Fruit fly (Drosophila melanogaster) whole organism, embryonic: ENCODE results near the gene CG14803.

ENCODE experiments used
- ATbp ChIP-seq: fragments of 200-800 bp; sonication (Bioruptor generic); optimal IDR thresholded peaks from 2 replicates; lab custom pipeline; 2017; ENCODE audit warnings: missing biosample characterization, mild to moderate bottlenecking, missing genetic modification characterization, missing genetic modification reagents
- Aef1 ChIP-seq: fragments of 200-800 bp; sonication (Bioruptor generic); IDR thresholded peaks from 3 replicates; pipeline ENCODE4 v1.3.6; 2022; ENCODE audit warnings: missing biosample characterization, missing genetic modification characterization
- CG10209 ChIP-seq: fragments of 200-800 bp; sonication (Bioruptor generic); optimal IDR thresholded peaks from 3 replicates; lab custom pipeline; 2017; ENCODE audit warnings: missing biosample characterization, mild to moderate bottlenecking, missing genetic modification characterization, missing genetic modification reagents
- CG10366 ChIP-seq: fragments of 200-800 bp; sonication (Bioruptor generic); IDR thresholded peaks from 2 replicates; pipeline ENCODE4 v1.3.6; 2022; ENCODE audit warnings: missing biosample characterization, missing genetic modification characterization
- CG11398 ChIP-seq: fragments of 200-800 bp; sonication (Bioruptor generic); optimal IDR thresholded peaks from 2 replicates; lab custom pipeline; 2016; ENCODE audit warnings: missing biosample characterization, missing genetic modification characterization
- CG11695 ChIP-seq: fragments of 200-800 bp; sonication (Bioruptor generic); IDR thresholded peaks from 3 replicates; pipeline ENCODE4 v1.3.6; 2022; ENCODE audit warnings: missing biosample characterization, missing genetic modification characterization
- CG12155 ChIP-seq: fragments of 200-800 bp; sonication (Bioruptor generic); optimal IDR thresholded peaks from 3 replicates; lab custom pipeline; 2016; ENCODE audit warnings: missing biosample characterization, missing genetic modification characterization
- CG12391 ChIP-seq: fragments of 200-800 bp; sonication (Bioruptor generic); optimal IDR thresholded peaks from 3 replicates; lab custom pipeline; 2018; ENCODE audit warnings: missing biosample characterization, mild to moderate bottlenecking, missing genetic modification characterization, moderate library complexity
- CG12659 ChIP-seq: fragments of 200-800 bp; sonication (Bioruptor generic); optimal IDR thresholded peaks from 3 replicates; lab custom pipeline; 2017; ENCODE audit warnings: mild to moderate bottlenecking, missing biosample characterization, missing genetic modification reagents, missing genetic modification characterization
- CG13624 ChIP-seq: fragments of 200-800 bp; sonication (Bioruptor generic); optimal IDR thresholded peaks from 2 replicates; lab custom pipeline; 2016; ENCODE audit warnings: missing biosample characterization, missing genetic modification characterization
- CG14014 ChIP-seq: fragments of 200-800 bp; sonication (Bioruptor generic); IDR thresholded peaks from 2 replicates; pipeline ENCODE4 v1.3.6; 2022; ENCODE audit warnings: missing biosample characterization, missing genetic modification characterization
- CG14710 ChIP-seq: fragments of 200-800 bp; sonication (Bioruptor generic); optimal IDR thresholded peaks from 3 replicates; lab custom pipeline; 2019; ENCODE audit warnings: missing biosample characterization, mild to moderate bottlenecking, missing genetic modification characterization, moderate library complexity
- CG15514 ChIP-seq: fragments of 200-800 bp; sonication (Bioruptor generic); optimal IDR thresholded peaks from 3 replicates; lab custom pipeline; 2017; ENCODE audit warnings: missing biosample characterization, missing genetic modification characterization, mild to moderate bottlenecking, moderate library complexity, missing genetic modification reagents
- CG17829 ChIP-seq: fragments of 200-800 bp; optimal IDR thresholded peaks from 2 replicates; lab custom pipeline; 2019; ENCODE audit warnings: missing biosample characterization, mild to moderate bottlenecking, missing genetic modification characterization, moderate library complexity
- CG1792 ChIP-seq: fragments of 200-800 bp; sonication (Bioruptor generic); optimal IDR thresholded peaks from 2 replicates; lab custom pipeline; 2016; ENCODE audit warnings: missing biosample characterization, missing genetic modification characterization
- CG18011 ChIP-seq: fragments of 200-800 bp; sonication (Bioruptor generic); optimal IDR thresholded peaks from 2 replicates; lab custom pipeline; 2017; ENCODE audit warnings: missing biosample characterization, missing genetic modification characterization, mild to moderate bottlenecking, moderate library complexity, missing genotype
- CG18619 ChIP-seq: fragments of 200-800 bp; sonication (Bioruptor generic); optimal IDR thresholded peaks from 3 replicates; lab custom pipeline; 2017; ENCODE audit warnings: missing biosample characterization, mild to moderate bottlenecking, missing genetic modification characterization
- CG30431 ChIP-seq: fragments of 200-800 bp; sonication (Bioruptor generic); optimal IDR thresholded peaks from 2 replicates; lab custom pipeline; 2017; ENCODE audit warnings: missing biosample characterization, missing genetic modification characterization
- CG32772 ChIP-seq: fragments of 200-800 bp; sonication (Bioruptor generic); IDR thresholded peaks from 2 replicates; pipeline ENCODE4 v1.3.6; 2022; ENCODE audit warnings: missing biosample characterization, missing genetic modification characterization
- CG3281 ChIP-seq: fragments of 200-800 bp; sonication (Bioruptor generic); optimal IDR thresholded peaks from 3 replicates; lab custom pipeline; 2017; ENCODE audit warnings: missing biosample characterization, mild to moderate bottlenecking, missing genetic modification characterization
- CG34376 ChIP-seq: fragments of 200-800 bp; sonication (Bioruptor generic); optimal IDR thresholded peaks from 2 replicates; lab custom pipeline; 2018; ENCODE audit warnings: missing biosample characterization, mild to moderate bottlenecking, missing genetic modification characterization
- CG42726 ChIP-seq: fragments of 200-800 bp; sonication (Bioruptor generic); IDR thresholded peaks from 2 replicates; pipeline ENCODE4 v1.3.6; 2022; ENCODE audit warnings: missing biosample characterization, missing genetic modification characterization; ENCODE audit not compliant: partially characterized antibody
- CG4617 ChIP-seq: fragments of 200-800 bp; sonication (Bioruptor generic); optimal IDR thresholded peaks from 3 replicates; lab custom pipeline; 2016; ENCODE audit warnings: missing biosample characterization, missing genetic modification characterization, borderline replicate concordance
- CG7839 ChIP-seq: fragments of 200-800 bp; sonication (Bioruptor generic); optimal IDR thresholded peaks from 3 replicates; lab custom pipeline; 2018; ENCODE audit warnings: missing biosample characterization, mild to moderate bottlenecking, missing genetic modification characterization, moderate library complexity
- CG8388 ChIP-seq: fragments of 200-800 bp; sonication (Bioruptor generic); optimal IDR thresholded peaks from 2 replicates; lab custom pipeline; 2019; ENCODE audit warnings: missing biosample characterization, mild to moderate bottlenecking, missing genetic modification characterization, moderate library complexity
- CG9932 ChIP-seq: fragments of 200-800 bp; sonication (Bioruptor generic); IDR thresholded peaks from 2 replicates; pipeline ENCODE4 v1.3.6; 2022; ENCODE audit warnings: missing biosample characterization, missing genetic modification characterization
- Dad ChIP-seq: fragments of 200-800 bp; sonication (Bioruptor generic); optimal IDR thresholded peaks from 3 replicates; lab custom pipeline; 2016; ENCODE audit warnings: missing biosample characterization, missing genetic modification characterization
- Dbx ChIP-seq: fragments of 200-800 bp; sonication (Bioruptor generic); IDR thresholded peaks from 3 replicates; pipeline ENCODE4 v1.3.6; 2022; ENCODE audit warnings: missing biosample characterization, missing genetic modification characterization
- Dip3 ChIP-seq: fragments of 200-800 bp; sonication (Bioruptor generic); optimal IDR thresholded peaks from 3 replicates; lab custom pipeline; 2016; ENCODE audit warnings: missing biosample characterization, missing genetic modification characterization
- Fer1 ChIP-seq: fragments of 200-800 bp; sonication (Bioruptor generic); optimal IDR thresholded peaks from 2 replicates; lab custom pipeline; 2017; ENCODE audit warnings: missing biosample characterization, mild to moderate bottlenecking, missing genetic modification characterization
- HLH3B ChIP-seq: fragments of 200-800 bp; sonication (Bioruptor generic); IDR thresholded peaks from 2 replicates; pipeline ENCODE4 v1.3.6; 2022; ENCODE audit warnings: missing biosample characterization, missing genetic modification characterization
- Nf-YC ChIP-seq: fragments of 200-800 bp; optimal IDR thresholded peaks from 3 replicates; lab custom pipeline; 2019; ENCODE audit warnings: missing biosample characterization, mild to moderate bottlenecking, missing genetic modification characterization, moderate library complexity
- Ravus ChIP-seq: fragments of 200-800 bp; sonication (Bioruptor generic); IDR thresholded peaks from 2 replicates; pipeline ENCODE4 v1.3.6; 2022; ENCODE audit warnings: missing biosample characterization, missing genetic modification characterization
- Xrp1 ChIP-seq: fragments of 200-800 bp; sonication (Bioruptor generic); IDR thresholded peaks from 2 replicates; pipeline ENCODE4 v1.3.6; 2022; ENCODE audit warnings: missing biosample characterization, missing genetic modification characterization
- YL-1 ChIP-seq: fragments of 200-800 bp; sonication (Bioruptor generic); optimal IDR thresholded peaks from 3 replicates; lab custom pipeline; 2017; ENCODE audit warnings: missing biosample characterization, mild to moderate bottlenecking, missing genetic modification characterization
- bcd ChIP-seq: fragments of 200-800 bp; sonication (Bioruptor generic); optimal IDR thresholded peaks from 2 replicates; lab custom pipeline; 2017; ENCODE audit warnings: missing biosample characterization, mild to moderate bottlenecking, missing genetic modification characterization
- gem ChIP-seq: fragments of 200-800 bp; sonication (Bioruptor generic); optimal IDR thresholded peaks from 2 replicates; lab custom pipeline; 2019; ENCODE audit warnings: missing biosample characterization, mild to moderate bottlenecking, missing genetic modification characterization, moderate library complexity
- h ChIP-seq: fragments of >200 bp; optimal IDR thresholded peaks from 2 replicates; lab custom pipeline; 2017
- inv ChIP-seq: fragments of 200-800 bp; sonication (Bioruptor generic); IDR thresholded peaks from 2 replicates; pipeline ENCODE4 v1.3.6; 2022; ENCODE audit warnings: missing biosample characterization, missing genetic modification characterization; ENCODE audit not compliant: partially characterized antibody
- lilli ChIP-seq: fragments of 200-800 bp; sonication (Bioruptor generic); optimal IDR thresholded peaks from 3 replicates; lab custom pipeline; 2016; ENCODE audit warnings: missing biosample characterization, missing genetic modification characterization
- lola ChIP-seq, 3 experiments: fragments of >200 bp in 2 of 3; fragments of 200-800 bp in 1 of 3; sonication (Bioruptor generic) in 1 of 3; optimal IDR thresholded peaks; 2 replicates each; lab custom pipeline; 2017 to 2019; ENCODE audit warnings: missing biosample characterization in 3 of 3, missing genetic modification characterization in 3 of 3, mild to moderate bottlenecking in 1 of 3, moderate library complexity in 1 of 3
- mam ChIP-seq: fragments of 200-800 bp; sonication (Bioruptor generic); optimal IDR thresholded peaks from 3 replicates; lab custom pipeline; 2016; ENCODE audit warnings: missing biosample characterization, missing genetic modification characterization
- pb ChIP-seq: fragments of 200-800 bp; sonication (Bioruptor generic); optimal IDR thresholded peaks from 3 replicates; lab custom pipeline; 2016; ENCODE audit warnings: missing biosample characterization, missing genetic modification characterization
- peb ChIP-seq: fragments of 200-800 bp; sonication (Bioruptor generic); IDR thresholded peaks from 2 replicates; pipeline ENCODE4 v1.3.6; 2022; ENCODE audit warnings: missing biosample characterization, missing genetic modification characterization
- pum ChIP-seq: fragments of 200-800 bp; sonication (Bioruptor generic); optimal IDR thresholded peaks from 2 replicates; lab custom pipeline; 2016; ENCODE audit warnings: missing biosample characterization, missing genetic modification characterization
- pzg ChIP-seq: fragments of 200-800 bp; sonication (Bioruptor generic); optimal IDR thresholded peaks from 3 replicates; lab custom pipeline; 2018; ENCODE audit warnings: missing biosample characterization, mild to moderate bottlenecking, missing genetic modification characterization, moderate library complexity
- ranshi ChIP-seq: fragments of 200-800 bp; sonication (Bioruptor generic); IDR thresholded peaks from 2 replicates; pipeline ENCODE4 v1.3.6; 2022; ENCODE audit warnings: missing biosample characterization, missing genetic modification characterization
- sens ChIP-seq: fragments of 200-800 bp; sonication (Bioruptor generic); peaks from one replicate; lab custom pipeline; 2016; ENCODE audit warnings: missing biosample characterization, missing genetic modification characterization
- slp2 ChIP-seq: fragments of 200-800 bp; sonication (Bioruptor generic); optimal IDR thresholded peaks from 2 replicates; lab custom pipeline; 2016; ENCODE audit warnings: missing biosample characterization, missing genetic modification characterization
- tin ChIP-seq: fragments of 200-800 bp; sonication (Bioruptor generic); optimal IDR thresholded peaks from 3 replicates; lab custom pipeline; 2016; ENCODE audit warnings: missing biosample characterization, missing genetic modification characterization

CG14803 gene

dm6 chrX:1858867-1859266 lies 9.8 kb upstream of the CG14803 start, which contains the start of gene Lamtor5 (continued):
- TF ChIP-seq gem (tag; lab: Kevin White, UChicago): peak; percentile 68
- no peak for TF ChIP-seq Ravus
- TF ChIP-seq CG11398 (GFP tag; lab: Kevin White, UChicago): no peak
- peak; percentile 56 for TF ChIP-seq CG17829
- TF ChIP-seq CG12155: peak; percentile 20
- peak; percentile 44; the same call in 1 of the 2 replicates for TF ChIP-seq CG32772
- peak; percentile 56 for TF ChIP-seq CG7839
- TF ChIP-seq mam (GFP tag; lab: Kevin White, UChicago): peak; percentile 43
- TF ChIP-seq CG18011 (GFP tag; lab: Kevin White, UChicago): peak; percentile 40
- TF ChIP-seq CG12391 (tag; lab: Kevin White, UChicago): peak; percentile 59
- TF ChIP-seq CG3281 (GFP tag; lab: Kevin White, UChicago): peak; percentile 37
- peak; percentile 38; the same call in 1 of the 3 replicates for TF ChIP-seq CG11695 (GFP tag; lab: Robert Waterston, UW)
- TF ChIP-seq Fer1 (GFP tag; lab: Kevin White, UChicago): peak; percentile 55
- TF ChIP-seq CG14710 (tag; lab: Kevin White, UChicago): peak; percentile 12
- no peak for TF ChIP-seq CG42726 (GFP tag; lab: Robert Waterston, UW)
- no peak for TF ChIP-seq h (lab: Kevin White, UChicago)
- no peak for TF ChIP-seq pb
- peak; percentile 31 for TF ChIP-seq pum (GFP tag; lab: Kevin White, UChicago)
- peak; percentile 14 for TF ChIP-seq Dad
- TF ChIP-seq ranshi (GFP tag; lab: Robert Waterston, UW): 0 out of 2 replicates have a peak, but pooled peaks have one; percentile 14
- peak in 1 of 3 experiments; percentile 21 for TF ChIP-seq lola (GFP tag; optimal IDR thresholded peaks at IDR 0.05; lab: Kevin White, UChicago)
- TF ChIP-seq inv: no peak
- TF ChIP-seq CG8388 (GFP tag; lab: Kevin White, UChicago): peak; percentile 18
- TF ChIP-seq Dbx (GFP tag; lab: Robert Waterston, UW): 0 out of 3 replicates have a peak, but pooled peaks have one; percentile 34
- TF ChIP-seq Dip3: peak; percentile 30
- peak; percentile 93 for TF ChIP-seq sens (GFP tag; lab: Kevin White, UChicago)
- TF ChIP-seq YL-1: peak; percentile 39
- peak; percentile 76 for TF ChIP-seq CG9932
- peak; percentile 29 for TF ChIP-seq Nf-YC (tag; lab: Kevin White, UChicago)
- TF ChIP-seq HLH3B: no peak
- TF ChIP-seq pzg (GFP tag; lab: Kevin White, UChicago): peak; percentile 55
- no peak for TF ChIP-seq CG30431
- peak; percentile 21 for TF ChIP-seq CG13624 (GFP tag; lab: Kevin White, UChicago)
- peak; percentile 22 for TF ChIP-seq CG18619 (GFP tag; lab: Kevin White, UChicago)
- TF ChIP-seq CG14014: peak; percentile 34; the same call in 1 of the 2 replicates
- TF ChIP-seq Aef1 (GFP tag; lab: Robert Waterston, UW): peak; percentile 27; the same call in 1 of the 3 replicates
- TF ChIP-seq bcd (GFP tag; lab: Kevin White, UChicago): peak; percentile 48
- no peak for TF ChIP-seq tin (GFP tag; lab: Kevin White, UChicago)
- peak; percentile 49; the same call in 1 of the 2 replicates for TF ChIP-seq Xrp1 (GFP tag; lab: Robert Waterston, UW)
- TF ChIP-seq CG15514 (GFP tag; lab: Kevin White, UChicago): peak; percentile 61
- TF ChIP-seq CG4617 (GFP tag; lab: Kevin White, UChicago): peak; percentile 21
- TF ChIP-seq CG12659 (GFP tag; lab: Kevin White, UChicago): peak; percentile 61
- 0 out of 2 replicates have a peak, but pooled peaks have one; percentile 20 for TF ChIP-seq CG10366
- TF ChIP-seq slp2 (GFP tag; lab: Kevin White, UChicago): peak; percentile 29
- peak; percentile 60 for TF ChIP-seq lilli (GFP tag; lab: Kevin White, UChicago)
- peak; percentile 5 for TF ChIP-seq CG10209 (GFP tag; lab: Kevin White, UChicago)
- TF ChIP-seq CG1792 (GFP tag; lab: Kevin White, UChicago): no peak
- TF ChIP-seq peb (GFP tag; lab: Robert Waterston, UW): no peak
- TF ChIP-seq CG34376 (GFP tag; lab: Kevin White, UChicago): peak; percentile 23
- peak; percentile 3 for TF ChIP-seq ATbp (GFP tag; lab: Kevin White, UChicago)
